Fruit fly (Drosophila melanogaster) whole organism, prepupa: ENCODE measurements around the gene CG42246.

Experiments used
- CG10669 ChIP-seq: fragments of 200-800 bp; sonication (Bioruptor generic); optimal IDR thresholded peaks from 3 replicates; lab custom pipeline; 2018; ENCODE audit warnings: missing biosample characterization, mild to moderate bottlenecking, missing genetic modification characterization, moderate library complexity
- CG1621 ChIP-seq: fragments of 200-800 bp; sonication (Bioruptor generic); optimal IDR thresholded peaks from 3 replicates; lab custom pipeline; 2018; ENCODE audit warnings: missing biosample characterization, mild to moderate bottlenecking, missing genetic modification characterization
- CG34406 ChIP-seq: fragments of 200-800 bp; sonication (Bioruptor generic); optimal IDR thresholded peaks from 3 replicates; lab custom pipeline; 2016; ENCODE audit warnings: missing biosample characterization, missing genetic modification characterization
- CG3919 ChIP-seq: fragments of 200-800 bp; sonication (Bioruptor generic); optimal IDR thresholded peaks from 3 replicates; lab custom pipeline; 2016; ENCODE audit warnings: missing biosample characterization, missing genetic modification characterization
- CG4318 ChIP-seq: fragments of 200-800 bp; sonication (Bioruptor generic); optimal IDR thresholded peaks from 3 replicates; lab custom pipeline; 2017; ENCODE audit warnings: missing biosample characterization, mild to moderate bottlenecking, missing genetic modification characterization
- CG6163 ChIP-seq: fragments of 200-800 bp; sonication (Bioruptor generic); IDR thresholded peaks from 3 replicates; pipeline ENCODE4 v1.3.6; 2022; ENCODE audit warnings: missing biosample characterization, missing genetic modification characterization
- CG6276 ChIP-seq: fragments of 200-800 bp; sonication (Bioruptor generic); optimal IDR thresholded peaks from 2 replicates; lab custom pipeline; 2017; ENCODE audit warnings: missing biosample characterization, mild to moderate bottlenecking, missing genetic modification characterization
- CG6792 ChIP-seq: fragments of 200-800 bp; sonication (Bioruptor generic); optimal IDR thresholded peaks from 3 replicates; lab custom pipeline; 2016; ENCODE audit warnings: missing biosample characterization, missing genetic modification characterization
- CG6808 ChIP-seq: fragments of 200-800 bp; sonication (Bioruptor generic); optimal IDR thresholded peaks from 3 replicates; lab custom pipeline; 2017; ENCODE audit warnings: missing biosample characterization, missing genetic modification characterization, mild to moderate bottlenecking, moderate library complexity, missing genetic modification reagents
- CG6854 ChIP-seq: fragments of 200-800 bp; sonication (Bioruptor generic); optimal IDR thresholded peaks from 2 replicates; lab custom pipeline; 2017; ENCODE audit warnings: missing biosample characterization, mild to moderate bottlenecking, missing genetic modification characterization
- CG7368 ChIP-seq: fragments of 200-800 bp; sonication (Bioruptor generic); optimal IDR thresholded peaks from 3 replicates; lab custom pipeline; 2016; ENCODE audit warnings: missing biosample characterization, missing genetic modification characterization
- CG8119 ChIP-seq: fragments of 200-800 bp; sonication (Bioruptor generic); IDR thresholded peaks from 3 replicates; pipeline ENCODE4 v1.3.6; 2022; ENCODE audit warnings: missing biosample characterization, missing genetic modification characterization
- CG8632 ChIP-seq: fragments of 200-800 bp; sonication (Bioruptor generic); optimal IDR thresholded peaks from 3 replicates; lab custom pipeline; 2016; ENCODE audit warnings: missing biosample characterization, missing genetic modification characterization
- Eip78C ChIP-seq: fragments of 200-800 bp; sonication (Bioruptor generic); peaks from one replicate; lab custom pipeline; 2016; ENCODE audit warnings: missing biosample characterization, missing genetic modification characterization
- Gug ChIP-seq: fragments of 200-800 bp; sonication (Bioruptor generic); IDR thresholded peaks from 2 replicates; pipeline ENCODE4 v1.3.6; 2022; ENCODE audit warnings: missing biosample characterization, missing genetic modification characterization
- Hr38 ChIP-seq: sonication (Bioruptor generic); optimal IDR thresholded peaks from 2 replicates; lab custom pipeline; 2016; ENCODE audit warnings: missing biosample characterization, missing genetic modification characterization
- Hr39 ChIP-seq: fragments of 200-800 bp; sonication (Bioruptor generic); optimal IDR thresholded peaks from 2 replicates; lab custom pipeline; 2016; ENCODE audit warnings: missing biosample characterization, missing genetic modification characterization
- Hr4 ChIP-seq: fragments of 200-800 bp; sonication (Bioruptor generic); optimal IDR thresholded peaks from 3 replicates; lab custom pipeline; 2016; ENCODE audit warnings: missing biosample characterization, missing genetic modification characterization
- OdsH ChIP-seq: fragments of 200-800 bp; sonication (Bioruptor generic); optimal IDR thresholded peaks from 3 replicates; lab custom pipeline; 2016; ENCODE audit warnings: missing biosample characterization, missing genetic modification characterization
- Sox102F ChIP-seq: fragments of 200-800 bp; sonication (Bioruptor generic); optimal IDR thresholded peaks from 2 replicates; lab custom pipeline; 2016; ENCODE audit warnings: missing biosample characterization, mild to moderate bottlenecking, missing genetic modification characterization
- Sox15 ChIP-seq: fragments of 200-800 bp; sonication (Bioruptor generic); optimal IDR thresholded peaks from 3 replicates; lab custom pipeline; 2016; ENCODE audit warnings: missing biosample characterization, missing genetic modification characterization
- achi ChIP-seq: fragments of 200-800 bp; sonication (Bioruptor generic); optimal IDR thresholded peaks from 3 replicates; lab custom pipeline; 2016; ENCODE audit warnings: missing biosample characterization, missing genetic modification characterization
- cyc ChIP-seq: fragments of 200-800 bp; sonication (Bioruptor generic); optimal IDR thresholded peaks from 3 replicates; lab custom pipeline; 2016; ENCODE audit warnings: missing biosample characterization, missing genetic modification characterization
- dsx ChIP-seq: fragments of 200-800 bp; optimal IDR thresholded peaks from 3 replicates; lab custom pipeline; 2019; ENCODE audit warnings: missing biosample characterization, mild to moderate bottlenecking, missing genetic modification characterization, moderate library complexity; ENCODE audit not compliant: poor library complexity, severe bottlenecking
- esn ChIP-seq: fragments of 200-800 bp; sonication (Bioruptor generic); optimal IDR thresholded peaks from 2 replicates; lab custom pipeline; 2016; ENCODE audit warnings: missing biosample characterization, mild to moderate bottlenecking, missing genetic modification characterization, moderate library complexity
- fd85E ChIP-seq: fragments of 200-800 bp; sonication (Bioruptor generic); optimal IDR thresholded peaks from 3 replicates; lab custom pipeline; 2016; ENCODE audit warnings: missing biosample characterization, missing genetic modification characterization
- fkh ChIP-seq: fragments of 200-800 bp; sonication (Bioruptor generic); optimal IDR thresholded peaks from 3 replicates; lab custom pipeline; 2017; ENCODE audit warnings: missing biosample characterization, mild to moderate bottlenecking, missing genetic modification characterization, moderate library complexity
- net ChIP-seq: fragments of 200-800 bp; sonication (Bioruptor generic); optimal IDR thresholded peaks from 3 replicates; lab custom pipeline; 2016; ENCODE audit warnings: missing biosample characterization, missing genetic modification characterization
- pdm3 ChIP-seq: fragments of 200-800 bp; sonication (Bioruptor generic); optimal IDR thresholded peaks from 3 replicates; lab custom pipeline; 2016; ENCODE audit warnings: missing biosample characterization, missing genetic modification characterization
- spab ChIP-seq: fragments of 200-800 bp; sonication (Bioruptor generic); optimal IDR thresholded peaks from 2 replicates; lab custom pipeline; 2017; ENCODE audit warnings: missing biosample characterization, mild to moderate bottlenecking, missing genetic modification characterization, missing genetic modification reagents
- ss ChIP-seq, 2 experiments: fragments of 200-800 bp; sonication (Bioruptor generic); optimal IDR thresholded peaks; 2 replicates in 1 of 2; 3 replicates in 1 of 2; lab custom pipeline; 2017 to 2018; ENCODE audit warnings: mild to moderate bottlenecking in 2 of 2, missing biosample characterization in 2 of 2, missing genetic modification characterization in 2 of 2, moderate library complexity in 1 of 2
- svp ChIP-seq: fragments of 200-800 bp; sonication (Bioruptor generic); peaks from one replicate; lab custom pipeline; 2016; ENCODE audit warnings: missing biosample characterization, missing genetic modification characterization
- topi ChIP-seq: fragments of 200-800 bp; sonication (Bioruptor generic); optimal IDR thresholded peaks from 3 replicates; lab custom pipeline; 2016; ENCODE audit warnings: missing biosample characterization, missing genetic modification characterization

CG42246 gene

dm6 chrX:7411806-7412205 lies at the start of gene CG42246:
Gene CG42246 (minus strand): TSS chrX:7411906.
- no peak for TF ChIP-seq CG4318 (GFP tag; lab: Kevin White, UChicago)
- no peak for TF ChIP-seq svp
- TF ChIP-seq CG6808 (GFP tag; lab: Kevin White, UChicago), result no peak

dm6 chrX:7453236-7453635 lies 41.5 kb upstream of the CG42246 start, which contains the start of gene CG43198:
Gene CG43198 (minus strand): TSS chrX:7453336.
- TF ChIP-seq svp (no peak), CG6163 (GFP tag; lab: Robert Waterston, UW) (no peak), Hr39 (GFP tag; lab: Kevin White, UChicago) (no peak), spab (GFP tag; lab: Kevin White, UChicago) (no peak), Gug (GFP tag; lab: Robert Waterston, UW) (no peak), Hr4 (GFP tag; lab: Kevin White, UChicago) (no peak), Sox102F (no peak), pdm3 (GFP tag; lab: Kevin White, UChicago) (no peak), esn (GFP tag; lab: Kevin White, UChicago) (no peak)

- TF ChIP-seq CG6808 (GFP tag; lab: Kevin White, UChicago) (no peak), CG7368 (GFP tag; lab: Kevin White, UChicago) (no peak), CG6163 (GFP tag; lab: Robert Waterston, UW) (no peak), fkh (GFP tag; lab: Kevin White, UChicago) (no peak), Sox15 (no peak), CG8119 (GFP tag; lab: Robert Waterston, UW) (no peak)
Observed at dm6 chrX:7451909-7452308, 40.2 kb upstream of the CG42246 start, which contains the start of gene CG11368. Gene CG11368 (plus strand): TSS chrX:7452209.

dm6 chrX:7445023-7445422 lies 33.3 kb upstream of the CG42246 start:
- peak; percentile 3 for TF ChIP-seq CG6276
- TF ChIP-seq Eip78C (GFP tag; lab: Kevin White, UChicago), result no peak

dm6 chrX:7432393-7432792 lies 20.7 kb upstream of the CG42246 start:
- no peak for TF ChIP-seq OdsH (GFP tag; lab: Kevin White, UChicago)
- TF ChIP-seq CG6854, result no peak
- TF ChIP-seq achi (GFP tag; lab: Kevin White, UChicago), result no peak
- TF ChIP-seq Hr39 (GFP tag; lab: Kevin White, UChicago), result no peak
- no peak for TF ChIP-seq CG3919 (GFP tag; lab: Kevin White, UChicago)

- TF ChIP-seq fd85E (GFP tag; lab: Kevin White, UChicago) (no peak), CG4318 (GFP tag; lab: Kevin White, UChicago) (no peak), dsx (no peak), topi (GFP tag; lab: Kevin White, UChicago) (no peak), Hr38 (GFP tag; lab: Kevin White, UChicago) (no peak), CG8632 (GFP tag; lab: Kevin White, UChicago) (no peak), CG6792 (GFP tag; lab: Kevin White, UChicago) (no peak), CG10669 (GFP tag; lab: Kevin White, UChicago) (no peak), Gug (GFP tag; lab: Robert Waterston, UW) (no peak), cyc (GFP tag; lab: Kevin White, UChicago) (no peak), CG34406 (GFP tag; lab: Kevin White, UChicago) (no peak), pdm3 (GFP tag; lab: Kevin White, UChicago) (no peak), esn (GFP tag; lab: Kevin White, UChicago) (no peak), CG1621 (tag; lab: Kevin White, UChicago) (no peak), net (GFP tag; lab: Kevin White, UChicago) (no peak), ss (GFP tag; optimal IDR thresholded peaks at IDR 0.05; lab: Kevin White, UChicago) (no peak)
Observed at dm6 chrX:7425643-7426042, 13.9 kb upstream of the CG42246 start, which contains the start of gene CG32726. Gene CG32726 (minus strand): TSS chrX:7425743.
